Worm (Caenorhabditis elegans) whole organism, L1 larva: Measurements from ENCODE around the gene C18F10.7.

Experiments
- F16B12.6 ChIP-seq: fragments of 150-350 bp; optimal IDR thresholded peaks from 2 replicates; lab custom pipeline; 2014; ENCODE audit warnings: missing biosample characterization, missing genetic modification characterization
- Y116A8C.19 ChIP-seq: sonication (generic microtip); optimal IDR thresholded peaks from 2 replicates; lab custom pipeline; 2016; ENCODE audit warnings: missing compliant biosample characterization, missing genetic modification characterization, borderline replicate concordance
- aha-1 ChIP-seq: fragments of 150-350 bp; optimal IDR thresholded peaks from 2 replicates; lab custom pipeline; 2014; ENCODE audit warnings: missing biosample characterization, missing genetic modification characterization
- blmp-1 ChIP-seq: fragments of 150-350 bp; optimal IDR thresholded peaks from 2 replicates; lab custom pipeline; 2014; ENCODE audit warnings: missing biosample characterization, missing genetic modification characterization
- ceh-63 ChIP-seq: fragments of 200-800 bp; sonication (Bioruptor generic); optimal IDR thresholded peaks from 2 replicates; lab custom pipeline; 2018; ENCODE audit warnings: mild to moderate bottlenecking, missing genetic modification characterization, missing compliant biosample characterization
- ceh-82 ChIP-seq, 3 experiments: fragments of 150-350 bp in 1 of 3; sonication (generic microtip) in 2 of 3; optimal IDR thresholded peaks; 2 replicates each; lab custom pipeline; 2014 to 2017; ENCODE audit warnings: missing biosample characterization in 3 of 3, missing genetic modification characterization in 3 of 3
- ceh-88 ChIP-seq: fragments of 200-800 bp; sonication (Bioruptor generic); IDR thresholded peaks from 2 replicates; pipeline ENCODE4 v1.3.6; 2022; ENCODE audit warnings: missing genetic modification characterization, missing compliant biosample characterization
- ceh-90 ChIP-seq: sonication (generic microtip); optimal IDR thresholded peaks from 2 replicates; lab custom pipeline; 2016; ENCODE audit warnings: missing genetic modification characterization, missing compliant biosample characterization
- ces-1 ChIP-seq: fragments of 150-350 bp; optimal IDR thresholded peaks from 2 replicates; lab custom pipeline; 2014; ENCODE audit warnings: missing biosample characterization, missing genetic modification reagents, missing genetic modification characterization
- dsc-1 ChIP-seq: sonication (generic microtip); optimal IDR thresholded peaks from 2 replicates; lab custom pipeline; 2016; ENCODE audit warnings: mild to moderate bottlenecking, missing genetic modification characterization, missing compliant biosample characterization
- efl-1 ChIP-seq, 4 experiments: fragments of 150-350 bp; optimal IDR thresholded peaks in 3 of 4; peaks in 1 of 4; 1 replicate in 1 of 4; 2 replicates in 3 of 4; lab custom pipeline; 2014; ENCODE audit warnings: missing biosample characterization in 2 of 4, missing genetic modification characterization in 2 of 4, missing genetic modification reagents in 2 of 4
- egl-27 ChIP-seq, 2 experiments: fragments of 150-350 bp in 1 of 2; sonication (generic microtip); optimal IDR thresholded peaks; 3 replicates each; lab custom pipeline; 2017 to 2018; ENCODE audit warnings: missing biosample characterization in 2 of 2, missing genetic modification characterization in 2 of 2, missing genetic modification reagents in 2 of 2
- ets-5 ChIP-seq: fragments of 200-800 bp; sonication (Bioruptor generic); IDR thresholded peaks from 2 replicates; pipeline ENCODE4 v1.3.6; 2022; ENCODE audit warnings: missing genetic modification characterization, missing compliant biosample characterization
- fkh-8 ChIP-seq: sonication (generic microtip); optimal IDR thresholded peaks from 2 replicates; lab custom pipeline; 2016; ENCODE audit warnings: mild to moderate bottlenecking, missing genetic modification characterization, missing compliant biosample characterization
- grh-1 ChIP-seq: fragments of 200-800 bp; sonication (Bioruptor generic); IDR thresholded peaks from 2 replicates; pipeline ENCODE4 v1.3.6; 2022; ENCODE audit warnings: missing genetic modification reagents, missing genetic modification characterization, missing compliant biosample characterization
- hlh-17 ChIP-seq: fragments of 200-800 bp; sonication (Bioruptor generic); optimal IDR thresholded peaks from 2 replicates; lab custom pipeline; 2018; ENCODE audit warnings: missing genetic modification characterization, mild to moderate bottlenecking, missing compliant biosample characterization, moderate library complexity, borderline replicate concordance
- hlh-4 ChIP-seq: sonication (generic microtip); optimal IDR thresholded peaks from 2 replicates; lab custom pipeline; 2016; ENCODE audit warnings: mild to moderate bottlenecking, missing genetic modification characterization, missing compliant biosample characterization
- lin-14 ChIP-seq: fragments of 200-800 bp; sonication (Bioruptor generic); optimal IDR thresholded peaks from 2 replicates; lab custom pipeline; 2018; ENCODE audit warnings: mild to moderate bottlenecking, missing genetic modification characterization, moderate library complexity, missing compliant biosample characterization
- lin-15B ChIP-seq: fragments of 150-350 bp; sonication (generic microtip); optimal IDR thresholded peaks from 3 replicates; lab custom pipeline; 2014; ENCODE audit warnings: missing biosample characterization, missing genetic modification characterization
- lin-35 ChIP-seq, 2 experiments: fragments of 150-350 bp; optimal IDR thresholded peaks; 2 replicates each; lab custom pipeline; 2014; ENCODE audit warnings: missing biosample characterization in 2 of 2, missing genetic modification characterization in 2 of 2, missing genetic modification reagents in 2 of 2
- lsy-2 ChIP-seq, 2 experiments: fragments of 150-350 bp; optimal IDR thresholded peaks; 2 replicates each; lab custom pipeline; 2014; ENCODE audit warnings: missing biosample characterization in 2 of 2, missing genetic modification characterization in 2 of 2
- mef-2 ChIP-seq: fragments of 150-350 bp; optimal IDR thresholded peaks from 2 replicates; lab custom pipeline; 2014; ENCODE audit warnings: missing biosample characterization, missing genetic modification characterization
- mep-1 ChIP-seq: fragments of 150-350 bp; optimal IDR thresholded peaks from 2 replicates; lab custom pipeline; 2014; ENCODE audit warnings: missing biosample characterization, missing genetic modification characterization
- nhr-11 ChIP-seq: fragments of 150-350 bp; optimal IDR thresholded peaks from 2 replicates; lab custom pipeline; 2014; ENCODE audit warnings: missing biosample characterization, missing genetic modification characterization
- nhr-19 ChIP-seq: fragments of 200-800 bp; sonication (Bioruptor generic); conservative IDR thresholded peaks from 2 replicates; pipeline ENCODE4 v1.3.6; 2022; ENCODE audit warnings: missing genetic modification characterization, missing compliant biosample characterization
- nhr-20 ChIP-seq: sonication (generic microtip); optimal IDR thresholded peaks from 2 replicates; lab custom pipeline; 2016; ENCODE audit warnings: mild to moderate bottlenecking, missing genetic modification characterization, missing compliant biosample characterization
- nhr-71 ChIP-seq: sonication (generic microtip); optimal IDR thresholded peaks from 2 replicates; lab custom pipeline; 2016; ENCODE audit warnings: mild to moderate bottlenecking, missing genetic modification characterization, moderate library complexity, missing compliant biosample characterization
- nhr-76 ChIP-seq: sonication (generic microtip); optimal IDR thresholded peaks from 2 replicates; lab custom pipeline; 2017; ENCODE audit warnings: missing biosample characterization, missing genetic modification characterization
- nhr-90 ChIP-seq: sonication (generic microtip); optimal IDR thresholded peaks from 2 replicates; lab custom pipeline; 2016; ENCODE audit warnings: mild to moderate bottlenecking, missing genetic modification characterization, missing compliant biosample characterization; ENCODE audit not compliant: poor library complexity
- rnt-1 ChIP-seq: sonication (generic microtip); optimal IDR thresholded peaks from 2 replicates; lab custom pipeline; 2016; ENCODE audit warnings: mild to moderate bottlenecking, missing genetic modification characterization, moderate library complexity, missing compliant biosample characterization
- skn-1 ChIP-seq: fragments of 150-350 bp; optimal IDR thresholded peaks from 2 replicates; lab custom pipeline; 2014; ENCODE audit warnings: missing biosample characterization, missing genetic modification characterization
- sox-4 ChIP-seq: sonication (generic microtip); optimal IDR thresholded peaks from 2 replicates; lab custom pipeline; 2016; ENCODE audit warnings: missing genetic modification characterization, missing compliant biosample characterization
- sptf-1 ChIP-seq: fragments of 150-350 bp; optimal IDR thresholded peaks from 2 replicates; lab custom pipeline; 2014; ENCODE audit warnings: missing biosample characterization, missing genetic modification characterization
- unc-30 ChIP-seq: sonication (generic microtip); optimal IDR thresholded peaks from 2 replicates; lab custom pipeline; 2017; ENCODE audit warnings: missing biosample characterization, missing genetic modification characterization
- unc-86 ChIP-seq: sonication (generic microtip); optimal IDR thresholded peaks from 2 replicates; lab custom pipeline; 2016; ENCODE audit warnings: missing genetic modification characterization, missing compliant biosample characterization
- vab-15 ChIP-seq: sonication (generic microtip); optimal IDR thresholded peaks from 2 replicates; lab custom pipeline; 2017; ENCODE audit warnings: missing genotype, mild to moderate bottlenecking, missing genetic modification characterization, missing compliant biosample characterization
- ztf-4 ChIP-seq: fragments of 150-350 bp; optimal IDR thresholded peaks from 2 replicates; lab custom pipeline; 2014; ENCODE audit warnings: missing biosample characterization, missing genetic modification characterization

The C18F10.7 gene

ce11 chrIII:6303114-6303647, 25.0 kb upstream of the C18F10.7 start, which contains the start of gene F47D12.9 (continued):
- TF ChIP-seq lin-35 (GFP tag; optimal IDR thresholded peaks at IDR 0.05; lab: Kevin White, UChicago) = peak; percentile 78 to 84
- TF ChIP-seq Y116A8C.19 (tag; lab: Kevin White, UChicago) = no peak
- TF ChIP-seq unc-86 (tag; lab: Kevin White, UChicago) = peak; percentile 75
- TF ChIP-seq ces-1 = no peak
- peak; percentile 67 for TF ChIP-seq blmp-1
- no peak for TF ChIP-seq nhr-76 (tag; lab: Kevin White, UChicago)
- peak; percentile 82 for TF ChIP-seq fkh-8 (tag; lab: Kevin White, UChicago)
- peak; percentile 63 for TF ChIP-seq ceh-88 (GFP tag; lab: Robert Waterston, UW)
- TF ChIP-seq rnt-1 (tag; lab: Kevin White, UChicago) = peak; percentile 81
- TF ChIP-seq nhr-20 (tag; lab: Kevin White, UChicago) = peak; percentile 88
- TF ChIP-seq nhr-19 (GFP tag; lab: Robert Waterston, UW) = peak; percentile 76
- peak; percentile 37 for TF ChIP-seq lin-15B (tag; lab: Kevin White, UChicago)
- TF ChIP-seq egl-27 (tag; optimal IDR thresholded peaks at IDR 0.05; lab: Kevin White, UChicago) = peak in 1 of 2 experiments; percentile 43
- no peak for TF ChIP-seq ets-5 (GFP tag; lab: Robert Waterston, UW)
- no peak for TF ChIP-seq sptf-1 (tag; lab: Kevin White, UChicago)
- TF ChIP-seq mep-1 = peak; percentile 91
- peak; percentile 76 for TF ChIP-seq nhr-90 (tag; lab: Kevin White, UChicago)
- TF ChIP-seq nhr-11 = peak; percentile 51
- TF ChIP-seq ceh-82 (tag; optimal IDR thresholded peaks at IDR 0.05; lab: Kevin White, UChicago) = peak; percentile 28 to 80 (median 45)
- no peak for TF ChIP-seq ceh-63 (GFP tag; lab: Kevin White, UChicago)
- TF ChIP-seq mef-2 (tag; lab: Kevin White, UChicago) = peak; percentile 34
- peak; percentile 77 to 92 for TF ChIP-seq lsy-2 (tag; optimal IDR thresholded peaks at IDR 0.05; lab: Kevin White, UChicago)
- no peak for TF ChIP-seq unc-30
- peak; percentile 89 for TF ChIP-seq F16B12.6 (tag; lab: Kevin White, UChicago)
- TF ChIP-seq vab-15 (tag; lab: Kevin White, UChicago) = peak; percentile 23

ce11 chrIII:6300297-6300696, 22.1 kb upstream of the C18F10.7 start:
- TF ChIP-seq efl-1 (optimal IDR thresholded peaks at IDR 0.05; lab: Kevin White, UChicago) = no peak
- peak in 1 of 2 experiments; percentile 56 for TF ChIP-seq efl-1 (GFP tag; optimal IDR thresholded peaks at IDR 0.05 in 1 of 2; lab: Kevin White, UChicago)
- no peak for TF ChIP-seq aha-1

- TF ChIP-seq ceh-90 (tag; lab: Kevin White, UChicago) = no peak
- TF ChIP-seq hlh-17 (GFP tag; lab: Kevin White, UChicago) = no peak
- TF ChIP-seq sox-4 (tag; lab: Kevin White, UChicago) = no peak
- TF ChIP-seq skn-1 (tag; lab: Kevin White, UChicago) = no peak
- TF ChIP-seq ztf-4 (tag; lab: Kevin White, UChicago) = no peak
- TF ChIP-seq hlh-4 (tag; lab: Kevin White, UChicago) = no peak
- no peak for TF ChIP-seq grh-1
- TF ChIP-seq dsc-1 (tag; lab: Kevin White, UChicago) = no peak
Observed at ce11 chrIII:6298131-6298530, 20.0 kb upstream of the C18F10.7 start, which contains the start of gene F47D12.3. F47D12.3 (plus strand) TSS chrIII:6298461.

- no peak for TF ChIP-seq nhr-71 (tag; lab: Kevin White, UChicago)
- TF ChIP-seq lin-14 (GFP tag; lab: Kevin White, UChicago) = peak; percentile 45
Observed at ce11 chrIII:6297599-6297998, 19.4 kb upstream of the C18F10.7 start.
